Fruit fly (Drosophila melanogaster): ENCODE measurements around the gene Nagk.

DNA sequence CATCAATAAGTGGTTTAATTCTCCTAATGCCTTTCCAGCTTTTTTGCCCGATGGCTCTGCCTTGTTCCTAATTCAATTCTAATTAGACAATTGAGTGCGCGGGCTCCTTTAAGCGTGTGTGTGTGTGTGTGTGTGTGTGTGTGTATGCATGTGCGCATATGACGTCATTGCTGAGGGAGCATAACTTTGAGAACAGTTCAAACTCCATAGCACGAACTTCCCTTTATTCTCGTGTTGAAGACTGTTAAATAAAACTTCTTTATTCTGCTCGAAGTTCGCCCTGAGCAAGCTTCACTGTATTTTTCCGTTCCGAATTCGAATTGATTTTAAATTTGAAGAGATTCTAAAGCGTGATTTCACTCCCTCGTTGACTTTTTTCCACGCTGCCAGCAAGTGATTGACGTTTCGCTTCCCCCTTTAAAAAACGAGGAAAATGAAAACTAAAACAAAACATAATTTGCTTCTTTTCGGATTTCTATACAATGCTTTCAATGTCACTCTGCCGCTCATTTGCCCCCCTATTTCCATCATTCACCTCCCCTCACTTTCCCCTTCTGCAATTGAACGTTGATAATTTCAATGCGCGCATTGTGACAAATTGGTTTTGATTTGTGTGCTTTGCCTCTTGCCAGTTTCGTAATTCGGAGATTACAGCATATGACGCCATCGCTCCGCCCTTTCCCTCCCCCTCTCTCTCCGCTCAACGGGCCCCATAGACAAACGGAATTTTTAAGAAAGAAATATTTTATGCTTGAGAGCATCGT, 50.6 kb downstream of the Nagk start:
- TF ChIP-seq fd59A (GFP tag; optimal IDR thresholded peaks at IDR 0.05) (no peak), spab (GFP tag; optimal IDR thresholded peaks at IDR 0.05) (no peak), CG11294 (GFP tag; IDR thresholded peaks at IDR 0.05) (no peak), CG31627 (GFP tag; optimal IDR thresholded peaks at IDR 0.05) (no peak), ss (GFP tag; optimal IDR thresholded peaks at IDR 0.05) (no peak), Eip78C (GFP tag) (peak; percentile 4)
